Worm (Caenorhabditis elegans): ENCODE data around the gene hrpk-2.

- TF ChIP-seq dao-5 (tag; optimal IDR thresholded peaks at IDR 0.05) (no peak), W03F9.2 (tag; optimal IDR thresholded peaks at IDR 0.05) (no peak)
Measured at ce11 chrIII:7996353-7996752, 9.4 kb downstream of the hrpk-2 start, which contains the start of gene npr-17.

All from whole organism, L4/young adult.